Worm (Caenorhabditis elegans) whole organism, late embryonic: ENCODE data around the gene phy-3.

Source experiments
- C38D4.7 ChIP-seq: fragments of 200-800 bp; sonication (Bioruptor generic); optimal IDR thresholded peaks from 2 replicates; lab custom pipeline; 2018; ENCODE audit warnings: mild to moderate bottlenecking, missing genetic modification characterization, moderate library complexity, missing compliant biosample characterization
- F13H6.1 ChIP-seq: sonication (generic microtip); optimal IDR thresholded peaks from 2 replicates; lab custom pipeline; 2016; ENCODE audit warnings: missing genetic modification characterization, missing compliant biosample characterization
- K02D7.2 ChIP-seq: sonication (generic microtip); optimal IDR thresholded peaks from 2 replicates; lab custom pipeline; 2017; ENCODE audit warnings: mild to moderate bottlenecking, missing genetic modification characterization, missing compliant biosample characterization
- ceh-14 ChIP-seq: sonication (generic microtip); optimal IDR thresholded peaks from 2 replicates; lab custom pipeline; 2016; ENCODE audit warnings: missing genotype, missing genetic modification characterization, missing compliant biosample characterization
- ceh-18 ChIP-seq: sonication (generic microtip); optimal IDR thresholded peaks from 2 replicates; lab custom pipeline; 2016; ENCODE audit warnings: missing genetic modification characterization, missing compliant biosample characterization
- ceh-19 ChIP-seq: fragments of 200-800 bp; sonication (Bioruptor generic); optimal IDR thresholded peaks from 2 replicates; lab custom pipeline; 2018; ENCODE audit warnings: mild to moderate bottlenecking, missing genetic modification characterization, missing compliant biosample characterization
- ceh-2 ChIP-seq: sonication (generic microtip); optimal IDR thresholded peaks from 2 replicates; lab custom pipeline; 2016; ENCODE audit warnings: missing genotype, missing genetic modification characterization, missing compliant biosample characterization
- ceh-24 ChIP-seq: sonication (generic microtip); optimal IDR thresholded peaks from 2 replicates; lab custom pipeline; 2016; ENCODE audit warnings: mild to moderate bottlenecking, missing genetic modification characterization, missing compliant biosample characterization
- ceh-30 ChIP-seq: fragments of 150-350 bp; optimal IDR thresholded peaks from 2 replicates; lab custom pipeline; 2014; ENCODE audit warnings: missing biosample characterization, missing genetic modification characterization
- ceh-31 ChIP-seq: sonication (generic microtip); optimal IDR thresholded peaks from 2 replicates; lab custom pipeline; 2016; ENCODE audit warnings: missing genetic modification characterization, missing compliant biosample characterization
- ceh-34 ChIP-seq: sonication (generic microtip); optimal IDR thresholded peaks from 2 replicates; lab custom pipeline; 2016; ENCODE audit warnings: mild to moderate bottlenecking, missing genetic modification characterization, missing compliant biosample characterization
- ceh-45 ChIP-seq: fragments of 200-800 bp; sonication (Bioruptor generic); IDR thresholded peaks from 2 replicates; pipeline ENCODE4 v1.3.6; 2022; ENCODE audit warnings: missing genetic modification reagents, missing genetic modification characterization, missing compliant biosample characterization
- ceh-48 ChIP-seq: sonication (generic microtip); optimal IDR thresholded peaks from 2 replicates; lab custom pipeline; 2016; ENCODE audit warnings: missing genetic modification characterization, inconsistent platforms, missing compliant biosample characterization
- ceh-9 ChIP-seq: sonication (generic microtip); optimal IDR thresholded peaks from 2 replicates; lab custom pipeline; 2016; ENCODE audit warnings: mild to moderate bottlenecking, missing genetic modification characterization, inconsistent platforms, missing compliant biosample characterization
- che-1 ChIP-seq: sonication (generic microtip); optimal IDR thresholded peaks from 2 replicates; lab custom pipeline; 2016; ENCODE audit warnings: mild to moderate bottlenecking, missing genetic modification characterization, missing compliant biosample characterization
- dve-1 ChIP-seq: sonication (generic microtip); optimal IDR thresholded peaks from 2 replicates; lab custom pipeline; 2017; ENCODE audit warnings: antibody characterized with exemption, mild to moderate bottlenecking, missing genetic modification characterization, missing compliant biosample characterization
- elt-2 ChIP-seq: sonication (generic microtip); optimal IDR thresholded peaks from 2 replicates; lab custom pipeline; 2016; ENCODE audit warnings: missing genetic modification reagents, missing genetic modification characterization, missing compliant biosample characterization
- elt-4 ChIP-seq: sonication (generic microtip); optimal IDR thresholded peaks from 2 replicates; lab custom pipeline; 2016; ENCODE audit warnings: missing genetic modification characterization, missing compliant biosample characterization
- eyg-1 ChIP-seq: sonication (generic microtip); optimal IDR thresholded peaks from 2 replicates; lab custom pipeline; 2016; ENCODE audit warnings: missing genotype, missing genetic modification characterization, missing compliant biosample characterization
- fax-1 ChIP-seq: sonication (generic microtip); optimal IDR thresholded peaks from 2 replicates; lab custom pipeline; 2016; ENCODE audit warnings: missing genotype, missing genetic modification characterization, missing compliant biosample characterization
- fkh-6 ChIP-seq: sonication (generic microtip); optimal IDR thresholded peaks from 2 replicates; lab custom pipeline; 2016; ENCODE audit warnings: missing genetic modification characterization, missing compliant biosample characterization
- gmeb-2 ChIP-seq: sonication (generic microtip); optimal IDR thresholded peaks from 2 replicates; lab custom pipeline; 2016; ENCODE audit warnings: missing genetic modification characterization, inconsistent platforms, missing compliant biosample characterization
- hlh-15 ChIP-seq: sonication (generic microtip); optimal IDR thresholded peaks from 2 replicates; lab custom pipeline; 2016; ENCODE audit warnings: missing genetic modification characterization, missing compliant biosample characterization
- hlh-6 ChIP-seq: sonication (generic microtip); optimal IDR thresholded peaks from 2 replicates; lab custom pipeline; 2016; ENCODE audit warnings: missing genotype, missing genetic modification characterization, missing compliant biosample characterization
- hlh-8 ChIP-seq: sonication (generic microtip); optimal IDR thresholded peaks from 2 replicates; lab custom pipeline; 2016; ENCODE audit warnings: missing genotype, missing genetic modification characterization, missing compliant biosample characterization
- lin-11 ChIP-seq: fragments of 200-800 bp; sonication (Bioruptor generic); optimal IDR thresholded peaks from 2 replicates; lab custom pipeline; 2018; ENCODE audit warnings: mild to moderate bottlenecking, missing genetic modification characterization, missing compliant biosample characterization
- madf-2 ChIP-seq: sonication (generic microtip); optimal IDR thresholded peaks from 2 replicates; lab custom pipeline; 2017; ENCODE audit warnings: missing genetic modification characterization, missing compliant biosample characterization
- mec-3 ChIP-seq: sonication (generic microtip); optimal IDR thresholded peaks from 2 replicates; lab custom pipeline; 2016; ENCODE audit warnings: borderline replicate concordance, missing genetic modification characterization, missing compliant biosample characterization
- nfya-1 ChIP-seq: sonication (generic microtip); optimal IDR thresholded peaks from 2 replicates; lab custom pipeline; 2017; ENCODE audit warnings: missing genetic modification characterization, mild to moderate bottlenecking, missing compliant biosample characterization, antibody characterized with exemption, moderate library complexity
- nhr-11 ChIP-seq: fragments of 150-350 bp; optimal IDR thresholded peaks from 2 replicates; lab custom pipeline; 2014; ENCODE audit warnings: missing biosample characterization, missing genetic modification characterization
- nhr-232 ChIP-seq: sonication (generic microtip); optimal IDR thresholded peaks from 2 replicates; lab custom pipeline; 2016; ENCODE audit warnings: missing genetic modification characterization, missing compliant biosample characterization
- odd-2 ChIP-seq: sonication (generic microtip); optimal IDR thresholded peaks from 2 replicates; lab custom pipeline; 2017; ENCODE audit warnings: antibody characterized with exemption, mild to moderate bottlenecking, missing genetic modification characterization, missing compliant biosample characterization
- pag-3 ChIP-seq: sonication (generic microtip); optimal IDR thresholded peaks from 2 replicates; lab custom pipeline; 2016; ENCODE audit warnings: missing compliant biosample characterization, missing genetic modification characterization, borderline replicate concordance
- pat-9 ChIP-seq: fragments of 200-800 bp; sonication (Bioruptor generic); optimal IDR thresholded peaks from 2 replicates; lab custom pipeline; 2018; ENCODE audit warnings: mild to moderate bottlenecking, missing genetic modification characterization, moderate library complexity, missing compliant biosample characterization
- pha-2 ChIP-seq: sonication (generic microtip); optimal IDR thresholded peaks from 2 replicates; lab custom pipeline; 2017; ENCODE audit warnings: mild to moderate bottlenecking, missing genetic modification characterization, missing compliant biosample characterization
- pqm-1 ChIP-seq: sonication (generic microtip); optimal IDR thresholded peaks from 2 replicates; lab custom pipeline; 2016; ENCODE audit warnings: missing genetic modification characterization, missing compliant biosample characterization
- pros-1 ChIP-seq: fragments of 150-350 bp; optimal IDR thresholded peaks from 2 replicates; lab custom pipeline; 2014; ENCODE audit warnings: missing biosample characterization, missing genetic modification reagents, missing genetic modification characterization
- sdc-2 ChIP-seq: sonication (generic microtip); optimal IDR thresholded peaks from 2 replicates; lab custom pipeline; 2016; ENCODE audit warnings: missing genotype, missing genetic modification characterization, missing compliant biosample characterization
- sox-2 ChIP-seq: fragments of 200-800 bp; sonication (Bioruptor generic); IDR thresholded peaks from 2 replicates; pipeline ENCODE4 v1.3.6; 2022; ENCODE audit warnings: missing genetic modification reagents, missing genetic modification characterization, missing compliant biosample characterization
- sox-4 ChIP-seq: sonication (generic microtip); optimal IDR thresholded peaks from 2 replicates; lab custom pipeline; 2017; ENCODE audit warnings: mild to moderate bottlenecking, missing genetic modification characterization, inconsistent platforms, missing compliant biosample characterization
- syd-9 ChIP-seq: sonication (generic microtip); optimal IDR thresholded peaks from 2 replicates; lab custom pipeline; 2016; ENCODE audit warnings: mild to moderate bottlenecking, missing genetic modification characterization, moderate library complexity, missing compliant biosample characterization
- tbx-2 ChIP-seq: sonication (generic microtip); optimal IDR thresholded peaks from 2 replicates; lab custom pipeline; 2016; ENCODE audit warnings: missing genetic modification characterization, missing compliant biosample characterization
- tbx-7 ChIP-seq: sonication (generic microtip); optimal IDR thresholded peaks from 2 replicates; lab custom pipeline; 2016; ENCODE audit warnings: missing genotype, missing genetic modification characterization, missing compliant biosample characterization
- unc-55 ChIP-seq: sonication (generic microtip); optimal IDR thresholded peaks from 2 replicates; lab custom pipeline; 2017; ENCODE audit warnings: missing biosample characterization, missing genetic modification reagents, missing genetic modification characterization
- unc-86 ChIP-seq: sonication (generic microtip); optimal IDR thresholded peaks from 2 replicates; lab custom pipeline; 2016; ENCODE audit warnings: missing genetic modification characterization, missing compliant biosample characterization

The phy-3 gene

ce11 chrV:16829396-16829795 is 3.6 kb upstream of the phy-3 start, which contains the start of gene srh-214:
TSS of gene srh-214 (minus strand) at chrV:16829755.
- TF ChIP-seq sox-2 (GFP tag; lab: Robert Waterston, UW) (no peak), che-1 (tag; lab: Kevin White, UChicago) (no peak), fax-1 (tag; lab: Kevin White, UChicago) (no peak), ceh-34 (tag; lab: Kevin White, UChicago) (no peak), hlh-6 (no peak), pqm-1 (no peak), unc-86 (tag; lab: Kevin White, UChicago) (no peak), eyg-1 (no peak), mec-3 (tag; lab: Kevin White, UChicago) (no peak), ceh-24 (tag; lab: Kevin White, UChicago) (no peak), madf-2 (tag; lab: Kevin White, UChicago) (no peak), lin-11 (no peak), hlh-8 (tag; lab: Kevin White, UChicago) (no peak), nfya-1 (tag; lab: Kevin White, UChicago) (no peak)

ce11 chrV:16831310-16831709 is 1.7 kb upstream of the phy-3 start:
- TF ChIP-seq hlh-15 (tag; lab: Kevin White, UChicago), result no peak
- TF ChIP-seq ceh-9 (tag; lab: Kevin White, UChicago), result no peak
- no peak for TF ChIP-seq unc-55 (GFP tag; lab: Kevin White, UChicago)
- no peak for TF ChIP-seq dve-1 (tag; lab: Kevin White, UChicago)
- no peak for TF ChIP-seq nfya-1 (tag; lab: Kevin White, UChicago)
- no peak for TF ChIP-seq hlh-6
- TF ChIP-seq sox-2 (GFP tag; lab: Robert Waterston, UW), result no peak
- no peak for TF ChIP-seq pros-1 (tag; lab: Kevin White, UChicago)
- no peak for TF ChIP-seq ceh-48 (tag; lab: Kevin White, UChicago)
- TF ChIP-seq elt-4 (tag; lab: Kevin White, UChicago), result no peak
- no peak for TF ChIP-seq ceh-19 (GFP tag; lab: Kevin White, UChicago)
- no peak for TF ChIP-seq nhr-11 (tag; lab: Kevin White, UChicago)
- TF ChIP-seq pat-9 (tag; lab: Kevin White, UChicago), result no peak

- TF ChIP-seq ceh-18 (tag; lab: Kevin White, UChicago) (no peak), madf-2 (tag; lab: Kevin White, UChicago) (no peak), ceh-31 (no peak), ceh-2 (no peak), ceh-30 (no peak), pha-2 (tag; lab: Kevin White, UChicago) (no peak), eyg-1 (no peak), nhr-11 (tag; lab: Kevin White, UChicago) (no peak), sox-2 (GFP tag; lab: Robert Waterston, UW) (no peak), tbx-2 (tag; lab: Kevin White, UChicago) (no peak), dve-1 (tag; lab: Kevin White, UChicago) (no peak), sox-4 (tag; lab: Kevin White, UChicago) (no peak), mec-3 (tag; lab: Kevin White, UChicago) (no peak), sdc-2 (tag; lab: Kevin White, UChicago) (no peak)
Measured at ce11 chrV:16831921-16832320, 1.0 kb upstream of the phy-3 start, which contains the start of gene srh-215. TSS of gene srh-215 (minus strand) at chrV:16832021.

ce11 chrV:16833672-16834071 is 707 bp downstream of the phy-3 start:
- TF ChIP-seq ceh-14 (tag; lab: Kevin White, UChicago) (no peak), fax-1 (tag; lab: Kevin White, UChicago) (no peak), elt-2 (tag; lab: Kevin White, UChicago) (no peak), tbx-7 (tag; lab: Kevin White, UChicago) (no peak), unc-86 (tag; lab: Kevin White, UChicago) (no peak), F13H6.1 (no peak), odd-2 (tag; lab: Kevin White, UChicago) (no peak), fkh-6 (tag; lab: Kevin White, UChicago) (no peak), sdc-2 (tag; lab: Kevin White, UChicago) (no peak), ceh-45 (GFP tag; lab: Robert Waterston, UW) (no peak), pat-9 (tag; lab: Kevin White, UChicago) (no peak), C38D4.7 (GFP tag; lab: Kevin White, UChicago) (no peak), mec-3 (tag; lab: Kevin White, UChicago) (no peak), gmeb-2 (tag; lab: Kevin White, UChicago) (no peak), K02D7.2 (tag; lab: Kevin White, UChicago) (no peak), pag-3 (tag; lab: Kevin White, UChicago) (no peak), ceh-48 (tag; lab: Kevin White, UChicago) (no peak), nhr-232 (tag; lab: Kevin White, UChicago) (no peak), pha-2 (tag; lab: Kevin White, UChicago) (no peak), syd-9 (tag; lab: Kevin White, UChicago) (no peak)
- TF ChIP-seq, all 69 proteins: peak for 0
